Worm (Caenorhabditis elegans): Measurements from ENCODE around the gene hda-1.

- TF ChIP-seq nhr-76 (tag; optimal IDR thresholded peaks at IDR 0.05) (no peak), fkh-10 (GFP tag; optimal IDR thresholded peaks at IDR 0.05) (no peak), skn-1 (tag; optimal IDR thresholded peaks at IDR 0.05) (no peak), nhr-77 (tag; optimal IDR thresholded peaks at IDR 0.05) (no peak), ztf-11 (tag; optimal IDR thresholded peaks at IDR 0.05) (no peak), nhr-11 (tag; optimal IDR thresholded peaks at IDR 0.05) (no peak), lin-39 (tag; optimal IDR thresholded peaks at IDR 0.05) (no peak), aly-2 (tag; optimal IDR thresholded peaks at IDR 0.05) (no peak), ceh-82 (tag; optimal IDR thresholded peaks at IDR 0.05) (no peak), pha-4 (tag; optimal IDR thresholded peaks at IDR 0.05) (no peak), nhr-237 (tag; optimal IDR thresholded peaks at IDR 0.05) (no peak), elt-1 (tag; optimal IDR thresholded peaks at IDR 0.05) (no peak), pqm-1 (tag; optimal IDR thresholded peaks at IDR 0.05) (no peak), unc-39 (tag; optimal IDR thresholded peaks at IDR 0.05) (no peak)
These were observed 29.7 kb upstream of the hda-1 start for ce11 chrV:14495493-14495892.

Measured in whole organism, L3 larva.